Worm (Caenorhabditis elegans): ENCODE data around the gene try-5.
A peak's percentile ranks its signal among the peaks of the same experiment; 100 is the strongest.

Gene try-5

ce11 chrV:9324167-9324566 is 22.7 kb upstream of the try-5 start:
- TF ChIP-seq grh-1 (GFP tag; IDR thresholded peaks at IDR 0.05), result no peak
- TF ChIP-seq hlh-17 (GFP tag; optimal IDR thresholded peaks at IDR 0.05; ENCODE audit: borderline replicate concordance), result no peak
- TF ChIP-seq elt-2 (tag; optimal IDR thresholded peaks at IDR 0.05), result no peak
- TF ChIP-seq mep-1 (tag; optimal IDR thresholded peaks at IDR 0.05), result peak; percentile 39
- TF ChIP-seq C04F5.9 (tag; optimal IDR thresholded peaks at IDR 0.05), result no peak
- peak; percentile 3 for TF ChIP-seq nhr-20 (tag; optimal IDR thresholded peaks at IDR 0.05)
- no peak for TF ChIP-seq lir-3 (tag; optimal IDR thresholded peaks at IDR 0.05; ENCODE audit: poor library complexity)
- TF ChIP-seq zag-1 (tag; optimal IDR thresholded peaks at IDR 0.05), result no peak
- TF ChIP-seq aha-1 (tag; optimal IDR thresholded peaks at IDR 0.05), result no peak
- peak; percentile 56 for TF ChIP-seq nhr-85 (tag)
- no peak for TF ChIP-seq ceh-8 (GFP tag; optimal IDR thresholded peaks at IDR 0.05)
- no peak for TF ChIP-seq hpl-2 (GFP tag; optimal IDR thresholded peaks at IDR 0.05)
- no peak for TF ChIP-seq fkh-4 (tag; optimal IDR thresholded peaks at IDR 0.05; ENCODE audit: borderline replicate concordance)
- peak; percentile 35 for TF ChIP-seq lin-14 (GFP tag; optimal IDR thresholded peaks at IDR 0.05)
- TF ChIP-seq nhr-11 (tag; optimal IDR thresholded peaks at IDR 0.05), result no peak
- peak in 1 of 6 experiments; percentile 2 for TF ChIP-seq elt-3 (tag; optimal IDR thresholded peaks at IDR 0.05)
- TF ChIP-seq blmp-1 (tag; optimal IDR thresholded peaks at IDR 0.05), result peak; percentile 64
- no peak for TF ChIP-seq xbp-1 (tag; optimal IDR thresholded peaks at IDR 0.05)
- no peak for TF ChIP-seq unc-62 (GFP tag; optimal IDR thresholded peaks at IDR 0.05)
- no peak for TF ChIP-seq ztf-11 (tag; optimal IDR thresholded peaks at IDR 0.05)
- no peak for TF ChIP-seq zip-4 (GFP tag; optimal IDR thresholded peaks at IDR 0.05)
- TF ChIP-seq nhr-47 (tag; optimal IDR thresholded peaks at IDR 0.05), result no peak
- TF ChIP-seq fkh-10 (GFP tag; optimal IDR thresholded peaks at IDR 0.05), result no peak
- TF ChIP-seq nhr-76 (tag; optimal IDR thresholded peaks at IDR 0.05), result no peak
- no peak for TF ChIP-seq dpl-1 (GFP tag; optimal IDR thresholded peaks at IDR 0.05)
- no peak for TF ChIP-seq ceh-63 (GFP tag; optimal IDR thresholded peaks at IDR 0.05)
- no peak for TF ChIP-seq C16A3.4 (tag; optimal IDR thresholded peaks at IDR 0.05)
- no peak for TF ChIP-seq snpc-4 (tag; optimal IDR thresholded peaks at IDR 0.05)
- TF ChIP-seq lin-35 (GFP tag; optimal IDR thresholded peaks at IDR 0.05), result peak in 1 of 2 experiments; percentile 11

- no peak for TF ChIP-seq ceh-63 (GFP tag; optimal IDR thresholded peaks at IDR 0.05)
- TF ChIP-seq xbp-1 (tag; optimal IDR thresholded peaks at IDR 0.05), result no peak
- no peak for TF ChIP-seq ztf-11 (tag; optimal IDR thresholded peaks at IDR 0.05)
- no peak for TF ChIP-seq fkh-8 (tag; optimal IDR thresholded peaks at IDR 0.05)
- no peak for TF ChIP-seq ceh-88 (GFP tag; IDR thresholded peaks at IDR 0.05)
- TF ChIP-seq egl-13 (tag; optimal IDR thresholded peaks at IDR 0.05), result no peak
- TF ChIP-seq nhr-77 (tag; optimal IDR thresholded peaks at IDR 0.05), result no peak
- no peak for TF ChIP-seq efl-1 (optimal IDR thresholded peaks at IDR 0.05)
- no peak for TF ChIP-seq efl-1 (GFP tag; optimal IDR thresholded peaks at IDR 0.05 in 1 of 2)
- TF ChIP-seq zag-1 (tag; optimal IDR thresholded peaks at IDR 0.05), result no peak
- no peak for TF ChIP-seq aly-2 (tag; optimal IDR thresholded peaks at IDR 0.05)
- no peak for TF ChIP-seq nhr-20 (tag; optimal IDR thresholded peaks at IDR 0.05)
- TF ChIP-seq mab-9 (GFP tag; IDR thresholded peaks at IDR 0.05), result no peak
- TF ChIP-seq tbx-2 (tag; optimal IDR thresholded peaks at IDR 0.05), result no peak
- TF ChIP-seq pag-3 (tag; optimal IDR thresholded peaks at IDR 0.05; ENCODE audit: borderline replicate concordance, insufficient read depth), result no peak
- no peak for TF ChIP-seq ces-1 (GFP tag; optimal IDR thresholded peaks at IDR 0.05)
Observed at ce11 chrV:9326903-9327302, 19.9 kb upstream of the try-5 start.

ce11 chrV:9327691-9328090 is 19.2 kb upstream of the try-5 start:
- TF ChIP-seq pag-3 (tag; optimal IDR thresholded peaks at IDR 0.05; ENCODE audit: borderline replicate concordance, insufficient read depth), result no peak
- TF ChIP-seq nhr-20 (tag; optimal IDR thresholded peaks at IDR 0.05), result peak; percentile 15
- peak; percentile 71 for TF ChIP-seq nhr-85 (tag)
- TF ChIP-seq elt-3 (tag; optimal IDR thresholded peaks at IDR 0.05), result peak in 3 of 6 experiments; percentile 16 to 40 (median 23)
- no peak for TF ChIP-seq mdl-1 (tag; optimal IDR thresholded peaks at IDR 0.05)
- TF ChIP-seq lin-14 (GFP tag; optimal IDR thresholded peaks at IDR 0.05), result peak; percentile 45
- TF ChIP-seq lin-15B (tag; optimal IDR thresholded peaks at IDR 0.05), result no peak
- TF ChIP-seq mep-1 (tag; optimal IDR thresholded peaks at IDR 0.05), result peak; percentile 4
- TF ChIP-seq ztf-11 (tag; optimal IDR thresholded peaks at IDR 0.05), result no peak
- no peak for TF ChIP-seq ztf-4 (tag; optimal IDR thresholded peaks at IDR 0.05)
- TF ChIP-seq elt-2 (tag; optimal IDR thresholded peaks at IDR 0.05), result peak; percentile 23
- no peak for TF ChIP-seq ces-1 (GFP tag; optimal IDR thresholded peaks at IDR 0.05)
- peak; percentile 15 for TF ChIP-seq snu-23 (GFP tag; optimal IDR thresholded peaks at IDR 0.05)
- peak; percentile 51 for TF ChIP-seq blmp-1 (tag; optimal IDR thresholded peaks at IDR 0.05)
- TF ChIP-seq lin-35 (GFP tag; optimal IDR thresholded peaks at IDR 0.05), result no peak
- peak; percentile 13 for TF ChIP-seq nhr-71 (tag; optimal IDR thresholded peaks at IDR 0.05)

All from whole organism, L1 larva.